Comparison of ENCODE assay signal across 5 fruit fly cellular contexts in genomic region chr3R:6397611-6398092, dm6.
TF ChIP-seq lines count a peak whose summit lies in the region.

No protein-coding gene starts in this region.

- TF ChIP-seq CTCF in whole organism, embryonic (GFP tag; optimal IDR thresholded peaks at IDR 0.05; lab: Kevin White, UChicago): no peak

TF ChIP-seq in whole organism, adult, 20 proteins besides CTCF, POLR2A, EP300 and RAD21 (continues in another document):
- TF ChIP-seq CG5204 (GFP tag; optimal IDR thresholded peaks at IDR 0.05; lab: Kevin White, UChicago): peak; percentile 67
- TF ChIP-seq CG7045 (GFP tag; optimal IDR thresholded peaks at IDR 0.05; lab: Kevin White, UChicago): peak; percentile 58
- TF ChIP-seq Mnt (GFP tag; optimal IDR thresholded peaks at IDR 0.05; lab: Kevin White, UChicago): no peak
- TF ChIP-seq Hr96 (GFP tag; optimal IDR thresholded peaks at IDR 0.05; lab: Kevin White, UChicago): peak; percentile 32
- peak; percentile 24 for TF ChIP-seq CG14711 (tag; optimal IDR thresholded peaks at IDR 0.05; lab: Kevin White, UChicago)
- TF ChIP-seq CG1620 (GFP tag; optimal IDR thresholded peaks at IDR 0.05; lab: Kevin White, UChicago): peak; percentile 2
- no peak for TF ChIP-seq cnc (optimal IDR thresholded peaks at IDR 0.05; lab: Kevin White, UChicago)
- TF ChIP-seq kay (GFP tag; lab: Kevin White, UChicago; ENCODE audit: borderline replicate concordance): peak; percentile 98
- TF ChIP-seq Crg-1 (GFP tag; optimal IDR thresholded peaks at IDR 0.05; lab: Kevin White, UChicago): no peak
- no peak for TF ChIP-seq ovo (GFP tag; optimal IDR thresholded peaks at IDR 0.05; lab: Kevin White, UChicago)
- TF ChIP-seq CG7101 (tag; optimal IDR thresholded peaks at IDR 0.05; lab: Kevin White, UChicago): peak; percentile 63
- TF ChIP-seq pad (GFP tag; optimal IDR thresholded peaks at IDR 0.05; lab: Kevin White, UChicago): peak; percentile 26
- TF ChIP-seq toe (GFP tag; optimal IDR thresholded peaks at IDR 0.05; lab: Kevin White, UChicago): no peak
- no peak for TF ChIP-seq cic (GFP tag; optimal IDR thresholded peaks at IDR 0.05; lab: Kevin White, UChicago)
- no peak for TF ChIP-seq Clk (GFP tag; optimal IDR thresholded peaks at IDR 0.05; lab: Kevin White, UChicago)
- peak; percentile 62 for TF ChIP-seq CG11617 (GFP tag; optimal IDR thresholded peaks at IDR 0.05; lab: Kevin White, UChicago)
- TF ChIP-seq CG12768 (GFP tag; optimal IDR thresholded peaks at IDR 0.05; lab: Kevin White, UChicago): peak; percentile 32
- peak; percentile 10 for TF ChIP-seq bab1 (GFP tag; optimal IDR thresholded peaks at IDR 0.05; lab: Kevin White, UChicago)

TF ChIP-seq in whole organism, embryonic, 481 proteins besides CTCF, POLR2A, EP300 and RAD21 (continues in another document):
- TF ChIP-seq vnd (GFP tag; IDR thresholded peaks at IDR 0.05; lab: Robert Waterston, UW; ENCODE audit: partially characterized antibody): peak; percentile 53; the same call in 2 of the 3 replicates
- TF ChIP-seq CG17186 (GFP tag; optimal IDR thresholded peaks at IDR 0.05; lab: Kevin White, UChicago): no peak
- no peak for TF ChIP-seq HLHmδ (GFP tag; optimal IDR thresholded peaks at IDR 0.05; lab: Kevin White, UChicago)
- TF ChIP-seq Optix (GFP tag; IDR thresholded peaks at IDR 0.05; lab: Robert Waterston, UW): no peak
- no peak for TF ChIP-seq CG4854 (GFP tag; optimal IDR thresholded peaks at IDR 0.05; lab: Kevin White, UChicago)
- no peak for TF ChIP-seq CG6175 (GFP tag; IDR thresholded peaks at IDR 0.05; lab: Robert Waterston, UW)
- TF ChIP-seq CG7839 (tag; optimal IDR thresholded peaks at IDR 0.05; lab: Kevin White, UChicago): peak; percentile 55
- TF ChIP-seq CG10979 (tag; optimal IDR thresholded peaks at IDR 0.05; lab: Kevin White, UChicago): peak; percentile 6
- TF ChIP-seq Dad (GFP tag; optimal IDR thresholded peaks at IDR 0.05; lab: Kevin White, UChicago): no peak
- TF ChIP-seq CG10274 (GFP tag; optimal IDR thresholded peaks at IDR 0.05; lab: Kevin White, UChicago): peak; percentile 23
- TF ChIP-seq CG16779 (GFP tag; IDR thresholded peaks at IDR 0.05; lab: Robert Waterston, UW): no peak
- TF ChIP-seq PHDP (tag; optimal IDR thresholded peaks at IDR 0.05; lab: Kevin White, UChicago): no peak
- no peak for TF ChIP-seq pros (GFP tag; optimal IDR thresholded peaks at IDR 0.05; lab: Kevin White, UChicago)
- no peak for TF ChIP-seq cg (GFP tag; optimal IDR thresholded peaks at IDR 0.05; lab: Kevin White, UChicago)
- peak; percentile 59 for TF ChIP-seq gem (tag; optimal IDR thresholded peaks at IDR 0.05; lab: Kevin White, UChicago)
- TF ChIP-seq wor (GFP tag; IDR thresholded peaks at IDR 0.05; lab: Robert Waterston, UW): no peak
- TF ChIP-seq CG10147 (GFP tag; optimal IDR thresholded peaks at IDR 0.05; lab: Kevin White, UChicago): no peak
- no peak for TF ChIP-seq CG2202 (tag; optimal IDR thresholded peaks at IDR 0.05; lab: Kevin White, UChicago)
- TF ChIP-seq CG11093 (GFP tag; IDR thresholded peaks at IDR 0.05; lab: Robert Waterston, UW): no peak

TF ChIP-seq in whole organism, prepupa, 60 proteins besides CTCF, POLR2A, EP300 and RAD21 (continues in another document):
- TF ChIP-seq CG31627 (GFP tag; optimal IDR thresholded peaks at IDR 0.05; lab: Kevin White, UChicago) (peak; percentile 66), OdsH (GFP tag; optimal IDR thresholded peaks at IDR 0.05; lab: Kevin White, UChicago) (peak; percentile 21), Eip93F (GFP tag; optimal IDR thresholded peaks at IDR 0.05; lab: Kevin White, UChicago) (no peak), Ets96B (tag; optimal IDR thresholded peaks at IDR 0.05; lab: Kevin White, UChicago) (no peak), Hr39 (GFP tag; optimal IDR thresholded peaks at IDR 0.05; lab: Kevin White, UChicago) (peak; percentile 74), Smox (GFP tag; optimal IDR thresholded peaks at IDR 0.05; lab: Kevin White, UChicago) (peak; percentile 58), Eip75B (GFP tag; optimal IDR thresholded peaks at IDR 0.05; lab: Kevin White, UChicago) (peak; percentile 54), CG11902 (GFP tag; optimal IDR thresholded peaks at IDR 0.05; lab: Kevin White, UChicago) (peak; percentile 40), CG3919 (GFP tag; optimal IDR thresholded peaks at IDR 0.05; lab: Kevin White, UChicago) (peak; percentile 19), ss (GFP tag; optimal IDR thresholded peaks at IDR 0.05; lab: Kevin White, UChicago) (peak in 1 of 2 experiments; percentile 9), CG1621 (tag; optimal IDR thresholded peaks at IDR 0.05; lab: Kevin White, UChicago) (peak; percentile 1), Ets21C (GFP tag; optimal IDR thresholded peaks at IDR 0.05; lab: Kevin White, UChicago) (peak; percentile 50), CG10669 (GFP tag; optimal IDR thresholded peaks at IDR 0.05; lab: Kevin White, UChicago) (peak; percentile 32), CG6792 (GFP tag; optimal IDR thresholded peaks at IDR 0.05; lab: Kevin White, UChicago) (peak; percentile 57), Met (GFP tag; optimal IDR thresholded peaks at IDR 0.05; lab: Kevin White, UChicago) (peak; percentile 67), eg (GFP tag; IDR thresholded peaks at IDR 0.05; lab: Robert Waterston, UW) (no peak), fd85E (GFP tag; optimal IDR thresholded peaks at IDR 0.05; lab: Kevin White, UChicago) (peak; percentile 19), achi (GFP tag; optimal IDR thresholded peaks at IDR 0.05; lab: Kevin White, UChicago) (peak; percentile 9), CG16779 (tag; optimal IDR thresholded peaks at IDR 0.05; lab: Kevin White, UChicago) (no peak), CG6276 (GFP tag; optimal IDR thresholded peaks at IDR 0.05; lab: Kevin White, UChicago) (peak; percentile 1)

TF ChIP-seq in whole organism, pupa, 21 proteins besides CTCF, POLR2A, EP300 and RAD21:
- TF ChIP-seq CG15710 (tag; optimal IDR thresholded peaks at IDR 0.05; lab: Kevin White, UChicago) (peak; percentile 37), Pif1A (GFP tag; optimal IDR thresholded peaks at IDR 0.05; lab: Kevin White, UChicago) (peak; percentile 55), EcR (GFP tag; optimal IDR thresholded peaks at IDR 0.05; lab: Kevin White, UChicago) (peak; percentile 13), CG17806 (tag; optimal IDR thresholded peaks at IDR 0.05; lab: Kevin White, UChicago) (peak; percentile 6), CG32121 (GFP tag; IDR thresholded peaks at IDR 0.05; lab: Robert Waterston, UW) (no peak), CG13204 (GFP tag; optimal IDR thresholded peaks at IDR 0.05; lab: Kevin White, UChicago) (no peak), Snoo (tag; optimal IDR thresholded peaks at IDR 0.05; lab: Kevin White, UChicago) (peak; percentile 60), CG14655 (GFP tag; optimal IDR thresholded peaks at IDR 0.05; lab: Kevin White, UChicago) (peak; percentile 4), CG8159 (tag; optimal IDR thresholded peaks at IDR 0.05; lab: Kevin White, UChicago) (peak; percentile 47), rn (GFP tag; IDR thresholded peaks at IDR 0.05; lab: Robert Waterston, UW) (no peak)

TF ChIP-seq in whole organism, wandering third instar larva, 38 proteins besides CTCF, POLR2A, EP300 and RAD21:
- TF ChIP-seq HLH106 (tag; optimal IDR thresholded peaks at IDR 0.05; lab: Kevin White, UChicago) (peak; percentile 73), Dif (GFP tag; optimal IDR thresholded peaks at IDR 0.05; lab: Kevin White, UChicago; ENCODE audit: partially characterized antibody) (no peak), CG9705 (GFP tag; optimal IDR thresholded peaks at IDR 0.05; lab: Kevin White, UChicago) (peak; percentile 22), h (GFP tag; optimal IDR thresholded peaks at IDR 0.05; lab: Kevin White, UChicago) (peak; percentile 70), OdsH (GFP tag; optimal IDR thresholded peaks at IDR 0.05; lab: Kevin White, UChicago) (peak; percentile 74), Rel (GFP tag; optimal IDR thresholded peaks at IDR 0.05; lab: Kevin White, UChicago) (no peak), Rel (tag; optimal IDR thresholded peaks at IDR 0.05; lab: Kevin White, UChicago) (peak; percentile 80), dmrt93B (GFP tag; optimal IDR thresholded peaks at IDR 0.05; lab: Kevin White, UChicago) (peak; percentile 49), psq (GFP tag; optimal IDR thresholded peaks at IDR 0.05; lab: Kevin White, UChicago) (peak; percentile 61), foxo (GFP tag; optimal IDR thresholded peaks at IDR 0.05; lab: Kevin White, UChicago) (peak in 1 of 2 experiments; percentile 78), ey (GFP tag; optimal IDR thresholded peaks at IDR 0.05; lab: Kevin White, UChicago) (peak; percentile 74), Myc (optimal IDR thresholded peaks at IDR 0.05; lab: Kevin White, UChicago) (no peak), GATAd (GFP tag; optimal IDR thresholded peaks at IDR 0.05; lab: Kevin White, UChicago) (no peak), br (GFP tag; optimal IDR thresholded peaks at IDR 0.05; lab: Kevin White, UChicago) (peak; percentile 65), Jra (GFP tag; optimal IDR thresholded peaks at IDR 0.05; lab: Kevin White, UChicago) (peak; percentile 60), N (GFP tag; optimal IDR thresholded peaks at IDR 0.05; lab: Kevin White, UChicago) (no peak), fru (GFP tag; optimal IDR thresholded peaks at IDR 0.05; lab: Kevin White, UChicago) (peak; percentile 79), lola (GFP tag; optimal IDR thresholded peaks at IDR 0.05; lab: Kevin White, UChicago) (no peak), brk (GFP tag; optimal IDR thresholded peaks at IDR 0.05; lab: Kevin White, UChicago) (no peak), Sp1 (GFP tag; optimal IDR thresholded peaks at IDR 0.05; lab: Kevin White, UChicago) (peak; percentile 61), rgr (GFP tag; optimal IDR thresholded peaks at IDR 0.05; lab: Kevin White, UChicago) (peak; percentile 71), CG32264 (GFP tag; optimal IDR thresholded peaks at IDR 0.05; lab: Kevin White, UChicago) (peak; percentile 8), pan (optimal IDR thresholded peaks at IDR 0.05; lab: Kevin White, UChicago) (no peak), Hnf4 (GFP tag; optimal IDR thresholded peaks at IDR 0.05; lab: Kevin White, UChicago) (peak; percentile 33), Dfd (GFP tag; optimal IDR thresholded peaks at IDR 0.05; lab: Kevin White, UChicago) (no peak), woc (GFP tag; optimal IDR thresholded peaks at IDR 0.05; lab: Kevin White, UChicago) (peak; percentile 25), Hr83 (GFP tag; optimal IDR thresholded peaks at IDR 0.05; lab: Kevin White, UChicago; ENCODE audit: poor library complexity, severe bottlenecking) (no peak)
